Worm (Caenorhabditis elegans): ENCODE results near the gene nhr-216.

DNA sequence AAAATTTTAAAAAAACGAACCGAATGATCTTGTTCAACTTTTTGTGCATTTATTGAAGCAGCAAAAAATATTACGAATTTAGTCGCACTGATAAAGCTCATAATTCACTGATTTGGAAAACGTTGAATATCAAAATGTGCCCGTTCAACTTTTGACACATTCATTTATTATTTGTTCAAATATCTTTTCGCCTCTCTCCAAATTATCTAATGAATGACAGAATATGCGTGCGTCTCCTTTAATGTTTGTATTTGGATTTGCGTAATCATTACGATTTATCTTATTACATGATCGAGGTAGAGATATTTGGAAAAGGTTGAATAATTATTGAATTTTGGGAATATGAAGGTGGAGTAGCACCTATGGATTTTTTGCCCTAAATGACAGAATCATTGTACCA, 9.2 kb downstream of the nhr-216 start, which contains the start of gene T09D3.3:
- TF ChIP-seq eor-1 (tag; optimal IDR thresholded peaks at IDR 0.05) (no peak), nhr-25 (tag; optimal IDR thresholded peaks at IDR 0.05) (no peak), unc-62 (GFP tag; optimal IDR thresholded peaks at IDR 0.05) (no peak), nhr-77 (tag; optimal IDR thresholded peaks at IDR 0.05) (no peak), egl-27 (tag; optimal IDR thresholded peaks at IDR 0.05) (no peak), nhr-23 (tag; optimal IDR thresholded peaks at IDR 0.05) (no peak), R02D3.7 (tag; optimal IDR thresholded peaks at IDR 0.05) (no peak)

Data from whole organism, L3 larva.